Worm (Caenorhabditis elegans) whole organism, L2 larva: Measurements from ENCODE around the gene B0491.6.

Experiments
- ZK546.5 ChIP-seq: sonication (generic microtip); optimal IDR thresholded peaks from 2 replicates; lab custom pipeline; 2017; ENCODE audit warnings: missing biosample characterization, missing genetic modification characterization
- aly-2 ChIP-seq: fragments of 150-350 bp; optimal IDR thresholded peaks from 2 replicates; lab custom pipeline; 2014; ENCODE audit warnings: missing biosample characterization, missing genetic modification characterization
- ama-1 ChIP-seq: fragments of 150-350 bp; optimal IDR thresholded peaks from 2 replicates; lab custom pipeline; 2018; ENCODE audit warnings: inconsistent platforms
- lin-13 ChIP-seq: fragments of 150-350 bp; optimal IDR thresholded peaks from 2 replicates; lab custom pipeline; 2014; ENCODE audit warnings: missing biosample characterization, missing genetic modification reagents, missing genetic modification characterization
- lin-39 ChIP-seq: fragments of 150-350 bp; optimal IDR thresholded peaks from 2 replicates; lab custom pipeline; 2014; ENCODE audit warnings: missing biosample characterization, missing genetic modification reagents, missing genetic modification characterization
- mdl-1 ChIP-seq, 2 experiments: fragments of 150-350 bp in 1 of 2; sonication (generic microtip) in 1 of 2; optimal IDR thresholded peaks; 2 replicates each; lab custom pipeline; 2017; ENCODE audit warnings: missing biosample characterization in 2 of 2, missing genetic modification characterization in 2 of 2
- nhr-11 ChIP-seq: fragments of 150-350 bp; optimal IDR thresholded peaks from 2 replicates; lab custom pipeline; 2014; ENCODE audit warnings: missing biosample characterization, missing genetic modification characterization
- nhr-237 ChIP-seq: fragments of 150-350 bp; optimal IDR thresholded peaks from 2 replicates; lab custom pipeline; 2014; ENCODE audit warnings: missing biosample characterization, missing genetic modification characterization
- nhr-25 ChIP-seq: fragments of 150-350 bp; sonication (generic microtip); optimal IDR thresholded peaks from 3 replicates; lab custom pipeline; 2014; ENCODE audit warnings: missing biosample characterization, missing genetic modification characterization
- nhr-77 ChIP-seq: fragments of 150-350 bp; optimal IDR thresholded peaks from 2 replicates; lab custom pipeline; 2014; ENCODE audit warnings: missing biosample characterization, missing genetic modification characterization
- snpc-4 ChIP-seq: fragments of 150-350 bp; optimal IDR thresholded peaks from 2 replicates; lab custom pipeline; 2014; ENCODE audit warnings: missing biosample characterization, missing genetic modification characterization
- ztf-4 ChIP-seq: fragments of 150-350 bp; optimal IDR thresholded peaks from 2 replicates; lab custom pipeline; 2014; ENCODE audit warnings: missing biosample characterization, missing genetic modification characterization

DNA sequence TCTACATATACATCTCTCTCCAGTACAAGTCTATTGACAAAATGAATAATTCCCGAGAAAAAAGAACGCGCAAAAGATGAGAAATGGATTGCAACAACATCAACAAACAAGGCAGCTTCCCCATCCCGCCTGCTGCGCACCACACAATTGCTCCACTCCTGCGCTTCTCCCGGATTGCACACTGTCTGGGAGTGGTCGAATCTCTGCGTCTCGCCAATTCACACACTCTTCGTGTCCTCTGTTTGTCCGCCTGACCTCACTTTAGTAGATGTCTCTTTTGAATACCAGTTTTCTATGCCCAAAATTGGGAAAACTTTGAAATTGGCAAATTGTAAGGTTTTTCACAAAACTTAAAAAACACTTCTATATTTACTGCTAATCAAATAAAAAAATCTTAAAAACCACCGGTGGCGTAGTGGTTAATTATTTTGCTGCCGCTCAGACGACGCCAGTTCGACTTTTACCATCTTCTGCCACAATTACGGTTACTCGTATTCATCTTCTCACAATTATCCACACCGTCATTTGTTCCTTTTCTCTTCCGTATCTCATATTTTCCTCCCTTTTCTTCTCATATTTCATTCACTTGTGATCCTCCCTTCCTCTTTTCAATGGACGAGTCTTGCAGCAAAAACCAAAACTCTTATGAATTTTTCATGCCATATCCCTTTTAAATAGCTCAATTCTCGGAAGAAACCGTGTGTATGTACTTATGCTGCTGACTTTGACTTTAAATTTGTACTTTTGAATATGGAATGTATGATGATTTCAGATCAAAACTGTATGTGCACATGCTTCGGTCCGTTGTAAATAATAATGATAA is 42.3 kb downstream of the B0491.6 start, which contains the start of gene rsf-1:
- TF ChIP-seq snpc-4 = no peak
- no peak for TF ChIP-seq nhr-25
- TF ChIP-seq nhr-11 (tag; lab: Kevin White, UChicago) = no peak
- TF ChIP-seq lin-13 (GFP tag; lab: Kevin White, UChicago) = no peak
- no peak for TF ChIP-seq lin-39
- peak in 1 of 2 experiments; percentile 7 for TF ChIP-seq mdl-1 (tag; optimal IDR thresholded peaks at IDR 0.05; lab: Kevin White, UChicago)
- TF ChIP-seq ztf-4 = no peak
- TF ChIP-seq nhr-237 (tag; lab: Kevin White, UChicago) = no peak
- TF ChIP-seq ama-1 (lab: Kevin White, UChicago) = no peak
- TF ChIP-seq ZK546.5 (tag; lab: Kevin White, UChicago) = no peak
- no peak for TF ChIP-seq nhr-77
- TF ChIP-seq aly-2 = no peak
